Fruit fly (Drosophila melanogaster) whole organism, embryonic: ENCODE data around the gene CG13077.

Experiments used
- Awh ChIP-seq: fragments of 200-800 bp; sonication (Bioruptor generic); IDR thresholded peaks from 2 replicates; pipeline ENCODE4, ENCODE4 v1.3.6; 2022; ENCODE audit warnings: missing biosample characterization, missing genetic modification characterization
- CG10147 ChIP-seq: fragments of 200-800 bp; sonication (Bioruptor generic); optimal IDR thresholded peaks from 2 replicates; lab custom pipeline; 2019; ENCODE audit warnings: missing biosample characterization, mild to moderate bottlenecking, missing genetic modification characterization, moderate library complexity
- CG1024 ChIP-seq: fragments of 200-800 bp; sonication (Bioruptor generic); IDR thresholded peaks from 2 replicates; pipeline ENCODE4 v1.3.6; 2022; ENCODE audit warnings: missing biosample characterization, missing genetic modification characterization
- CG10267 ChIP-seq: fragments of 200-800 bp; sonication (Bioruptor generic); optimal IDR thresholded peaks from 2 replicates; lab custom pipeline; 2018; ENCODE audit warnings: missing biosample characterization, mild to moderate bottlenecking, missing genetic modification characterization, moderate library complexity
- CG10543 ChIP-seq: fragments of 200-800 bp; sonication (Bioruptor generic); optimal IDR thresholded peaks from 3 replicates; lab custom pipeline; 2017; ENCODE audit warnings: missing biosample characterization, mild to moderate bottlenecking, missing genetic modification characterization, moderate library complexity
- CG12299 ChIP-seq: fragments of 200-800 bp; sonication (Bioruptor generic); optimal IDR thresholded peaks from 2 replicates; lab custom pipeline; 2018; ENCODE audit warnings: missing biosample characterization, mild to moderate bottlenecking, missing genetic modification characterization
- CG12942 ChIP-seq: fragments of 200-800 bp; sonication (Bioruptor generic); optimal IDR thresholded peaks from 3 replicates; lab custom pipeline; 2016; ENCODE audit warnings: missing biosample characterization, missing genetic modification characterization
- CG13123 ChIP-seq: fragments of 200-800 bp; sonication (Bioruptor generic); optimal IDR thresholded peaks from 2 replicates; lab custom pipeline; 2016; ENCODE audit warnings: missing biosample characterization, missing genetic modification characterization
- CG13775 ChIP-seq: fragments of 200-800 bp; sonication (Bioruptor generic); optimal IDR thresholded peaks from 3 replicates; lab custom pipeline; 2017; ENCODE audit warnings: missing biosample characterization, mild to moderate bottlenecking, missing genetic modification characterization
- CG15011 ChIP-seq: fragments of 200-800 bp; sonication (Bioruptor generic); optimal IDR thresholded peaks from 3 replicates; lab custom pipeline; 2018; ENCODE audit warnings: missing biosample characterization, mild to moderate bottlenecking, missing genetic modification characterization
- CG17612 ChIP-seq: fragments of 200-800 bp; sonication (Bioruptor generic); IDR thresholded peaks from 2 replicates; pipeline ENCODE4 v1.3.6; 2022; ENCODE audit warnings: missing biosample characterization, missing genetic modification characterization
- CG2116 ChIP-seq: fragments of 200-800 bp; sonication (Bioruptor generic); optimal IDR thresholded peaks from 3 replicates; lab custom pipeline; 2018; ENCODE audit warnings: missing biosample characterization, mild to moderate bottlenecking, missing genetic modification characterization
- CG2678 ChIP-seq: fragments of 200-800 bp; sonication (Bioruptor generic); optimal IDR thresholded peaks from 3 replicates; lab custom pipeline; 2019; ENCODE audit warnings: missing biosample characterization, mild to moderate bottlenecking, missing genetic modification characterization, moderate library complexity
- CG2712 ChIP-seq: fragments of 200-800 bp; optimal IDR thresholded peaks from 3 replicates; lab custom pipeline; 2019; ENCODE audit warnings: missing biosample characterization, mild to moderate bottlenecking, missing genetic modification characterization, moderate library complexity
- CG30403 ChIP-seq: fragments of 200-800 bp; sonication (Bioruptor generic); optimal IDR thresholded peaks from 3 replicates; lab custom pipeline; 2016; ENCODE audit warnings: missing biosample characterization, missing genetic modification characterization
- CG31388 ChIP-seq: fragments of 200-800 bp; sonication (Bioruptor generic); optimal IDR thresholded peaks from 2 replicates; lab custom pipeline; 2016; ENCODE audit warnings: missing biosample characterization, missing genetic modification characterization
- CG32767 ChIP-seq: fragments of 200-800 bp; sonication (Bioruptor generic); IDR thresholded peaks from 2 replicates; pipeline ENCODE4 v1.3.6; 2022; ENCODE audit warnings: missing biosample characterization, missing genetic modification characterization
- CG4820 ChIP-seq: fragments of 200-800 bp; sonication (Bioruptor generic); optimal IDR thresholded peaks from 3 replicates; lab custom pipeline; 2016; ENCODE audit warnings: missing biosample characterization, missing genetic modification characterization
- CG8388 ChIP-seq: fragments of 200-800 bp; sonication (Bioruptor generic); optimal IDR thresholded peaks from 2 replicates; lab custom pipeline; 2019; ENCODE audit warnings: missing biosample characterization, mild to moderate bottlenecking, missing genetic modification characterization, moderate library complexity
- CG9609 ChIP-seq: fragments of 200-800 bp; sonication (Bioruptor generic); optimal IDR thresholded peaks from 3 replicates; lab custom pipeline; 2016; ENCODE audit warnings: missing biosample characterization, missing genetic modification characterization
- CG9727 ChIP-seq: fragments of 200-800 bp; sonication (Bioruptor generic); optimal IDR thresholded peaks from 3 replicates; lab custom pipeline; 2017; ENCODE audit warnings: missing biosample characterization, mild to moderate bottlenecking, missing genetic modification characterization
- D ChIP-seq, 2 experiments: fragments of 200-800 bp in 1 of 2; fragments of >200 bp in 1 of 2; sonication (Bioruptor generic) in 1 of 2; optimal IDR thresholded peaks; 2 replicates in 1 of 2; 3 replicates in 1 of 2; lab custom pipeline; 2017; ENCODE audit warnings: mild to moderate bottlenecking in 1 of 2, missing biosample characterization in 1 of 2, missing genetic modification characterization in 1 of 2, missing genetic modification reagents in 1 of 2
- Dfd ChIP-seq, 2 experiments: fragments of >200 bp; optimal IDR thresholded peaks; 2 replicates each; lab custom pipeline; 2017; ENCODE audit warnings: missing biosample characterization in 2 of 2, missing genetic modification characterization in 2 of 2
- Fer1 ChIP-seq: fragments of 200-800 bp; sonication (Bioruptor generic); optimal IDR thresholded peaks from 2 replicates; lab custom pipeline; 2017; ENCODE audit warnings: missing biosample characterization, mild to moderate bottlenecking, missing genetic modification characterization
- HLHmδ ChIP-seq: fragments of 200-800 bp; sonication (Bioruptor generic); optimal IDR thresholded peaks from 2 replicates; lab custom pipeline; 2018; ENCODE audit warnings: missing biosample characterization, mild to moderate bottlenecking, missing genetic modification characterization, moderate library complexity
- Med ChIP-seq: fragments of 200-800 bp; sonication (Bioruptor generic); peaks from one replicate; lab custom pipeline; 2016; ENCODE audit warnings: missing biosample characterization, missing genetic modification characterization, mild to moderate bottlenecking, inconsistent platforms, moderate library complexity
- Nf-YB ChIP-seq: fragments of 200-800 bp; sonication (Bioruptor generic); optimal IDR thresholded peaks from 3 replicates; lab custom pipeline; 2019; ENCODE audit warnings: missing biosample characterization, mild to moderate bottlenecking, missing genetic modification characterization, moderate library complexity
- Oli ChIP-seq: fragments of 200-800 bp; sonication (Bioruptor generic); optimal IDR thresholded peaks from 2 replicates; lab custom pipeline; 2018; ENCODE audit warnings: missing biosample characterization, mild to moderate bottlenecking, missing genetic modification characterization, moderate library complexity
- Rfx ChIP-seq: fragments of 200-800 bp; sonication (Bioruptor generic); IDR thresholded peaks from 2 replicates; pipeline ENCODE4 v1.3.6; 2022; ENCODE audit warnings: missing biosample characterization, missing genetic modification characterization
- Vsx1 ChIP-seq: fragments of 200-800 bp; sonication (Bioruptor generic); optimal IDR thresholded peaks from 2 replicates; lab custom pipeline; 2017; ENCODE audit warnings: missing biosample characterization, mild to moderate bottlenecking, missing genetic modification characterization, missing genetic modification reagents
- bigmax ChIP-seq: fragments of 200-800 bp; sonication (Bioruptor generic); optimal IDR thresholded peaks from 2 replicates; lab custom pipeline; 2018; ENCODE audit warnings: missing biosample characterization, mild to moderate bottlenecking, missing genetic modification characterization
- da ChIP-seq: fragments of 200-800 bp; sonication (Bioruptor generic); optimal IDR thresholded peaks from 2 replicates; lab custom pipeline; 2016; ENCODE audit warnings: missing biosample characterization, missing genetic modification characterization
- dmrt99B ChIP-seq: fragments of 200-800 bp; sonication (Bioruptor generic); optimal IDR thresholded peaks from 2 replicates; lab custom pipeline; 2018; ENCODE audit warnings: missing biosample characterization, mild to moderate bottlenecking, missing genetic modification characterization, moderate library complexity
- gcm ChIP-seq: fragments of 200-800 bp; sonication (Bioruptor generic); optimal IDR thresholded peaks from 2 replicates; lab custom pipeline; 2019; ENCODE audit warnings: missing biosample characterization, mild to moderate bottlenecking, missing genetic modification characterization, moderate library complexity
- gsb-n ChIP-seq: fragments of 200-800 bp; sonication (Bioruptor generic); optimal IDR thresholded peaks from 3 replicates; lab custom pipeline; 2018; ENCODE audit warnings: missing biosample characterization, mild to moderate bottlenecking, missing genetic modification characterization
- h ChIP-seq: fragments of >200 bp; optimal IDR thresholded peaks from 2 replicates; lab custom pipeline; 2017
- klu ChIP-seq: fragments of 200-800 bp; sonication (Bioruptor generic); IDR thresholded peaks from 2 replicates; pipeline ENCODE4 v1.3.6; 2022; ENCODE audit warnings: missing biosample characterization, missing genetic modification characterization
- lmd ChIP-seq: fragments of 200-800 bp; sonication (Bioruptor generic); IDR thresholded peaks from 2 replicates; pipeline ENCODE4 v1.3.6; 2022; ENCODE audit warnings: missing biosample characterization, missing genetic modification characterization
- lov ChIP-seq, 2 experiments: fragments of 200-800 bp in 1 of 2; fragments of >200 bp in 1 of 2; sonication (Bioruptor generic) in 1 of 2; IDR thresholded peaks in 1 of 2; optimal IDR thresholded peaks in 1 of 2; 2 replicates in 1 of 2; 3 replicates in 1 of 2; pipeline versions ENCODE4 v1.3.6 to Lab custom; 2017 to 2022; ENCODE audit warnings: missing biosample characterization in 1 of 2, missing genetic modification characterization in 1 of 2
- maf-S ChIP-seq: fragments of 200-800 bp; sonication (Bioruptor generic); optimal IDR thresholded peaks from 2 replicates; lab custom pipeline; 2016; ENCODE audit warnings: missing biosample characterization, missing genetic modification characterization
- nerfin-2 ChIP-seq: fragments of 200-800 bp; sonication (Bioruptor generic); IDR thresholded peaks from 2 replicates; pipeline ENCODE4 v1.3.6; 2022; ENCODE audit warnings: missing biosample characterization, missing genetic modification characterization; ENCODE audit not compliant: partially characterized antibody
- pfk ChIP-seq: fragments of 200-800 bp; sonication (Bioruptor generic); optimal IDR thresholded peaks from 2 replicates; lab custom pipeline; 2018; ENCODE audit warnings: missing biosample characterization, mild to moderate bottlenecking, missing genetic modification characterization, moderate library complexity
- sc ChIP-seq, 3 experiments: fragments of >200 bp in 2 of 3; fragments of 200-800 bp in 1 of 3; sonication (Bioruptor generic) in 1 of 3; optimal IDR thresholded peaks; 2 replicates in 2 of 3; 3 replicates in 1 of 3; lab custom pipeline; 2017; ENCODE audit warnings: mild to moderate bottlenecking in 1 of 3, missing biosample characterization in 1 of 3, missing genetic modification characterization in 1 of 3, missing genetic modification reagents in 1 of 3
- stc ChIP-seq: fragments of 200-800 bp; sonication (Bioruptor generic); IDR thresholded peaks from 2 replicates; pipeline ENCODE4 v1.3.6; 2022; ENCODE audit warnings: missing biosample characterization, missing genetic modification characterization
- sug ChIP-seq: fragments of 200-800 bp; optimal IDR thresholded peaks from 2 replicates; lab custom pipeline; 2019; ENCODE audit warnings: missing biosample characterization, mild to moderate bottlenecking, missing genetic modification characterization, moderate library complexity
- tin ChIP-seq: fragments of 200-800 bp; sonication (Bioruptor generic); optimal IDR thresholded peaks from 3 replicates; lab custom pipeline; 2016; ENCODE audit warnings: missing biosample characterization, missing genetic modification characterization
- tll ChIP-seq, 2 experiments: fragments of 200-800 bp in 1 of 2; fragments of >200 bp in 1 of 2; sonication (Bioruptor generic) in 1 of 2; optimal IDR thresholded peaks; 2 replicates each; lab custom pipeline; 2017 to 2019; ENCODE audit warnings: missing biosample characterization in 2 of 2, missing genetic modification characterization in 2 of 2, mild to moderate bottlenecking in 1 of 2, moderate library complexity in 1 of 2

CG13077 gene

dm6 chr2L:19572496-19573317, 7.0 kb downstream of the CG13077 start (continued):
- TF ChIP-seq CG2116 (GFP tag; lab: Kevin White, UChicago): peak; percentile 16
- TF ChIP-seq h (lab: Kevin White, UChicago): no peak
- peak; percentile 72 for TF ChIP-seq CG9727
- peak; percentile 52 for TF ChIP-seq CG10543 (GFP tag; lab: Kevin White, UChicago)
- peak; percentile 17 for TF ChIP-seq maf-S (GFP tag; lab: Kevin White, UChicago)
- TF ChIP-seq nerfin-2: no peak
- peak; percentile 63 for TF ChIP-seq HLHmδ
- TF ChIP-seq sc (optimal IDR thresholded peaks at IDR 0.05; lab: Kevin White, UChicago): no peak
- no peak for TF ChIP-seq sc (GFP tag; optimal IDR thresholded peaks at IDR 0.05; lab: Kevin White, UChicago)
- peak; percentile 53 for TF ChIP-seq CG10267 (tag; lab: Kevin White, UChicago)
- TF ChIP-seq CG12942 (GFP tag; lab: Kevin White, UChicago): peak; percentile 28
- peak; percentile 67 for TF ChIP-seq gcm (GFP tag; lab: Kevin White, UChicago)
- peak; percentile 79 for TF ChIP-seq dmrt99B (tag; lab: Kevin White, UChicago)
- peak; percentile 85 for TF ChIP-seq CG2678 (tag; lab: Kevin White, UChicago)
- TF ChIP-seq sug: peak; percentile 45
- TF ChIP-seq CG10147: peak; percentile 57
- no peak for TF ChIP-seq D (optimal IDR thresholded peaks at IDR 0.05; lab: Kevin White, UChicago)
- TF ChIP-seq D (GFP tag; optimal IDR thresholded peaks at IDR 0.05; lab: Kevin White, UChicago): peak; percentile 44
- TF ChIP-seq CG31388 (GFP tag; lab: Kevin White, UChicago): no peak
- peak; percentile 73 for TF ChIP-seq Med (GFP tag; lab: Kevin White, UChicago)
- peak; percentile 72 for TF ChIP-seq CG2712 (tag; lab: Kevin White, UChicago)
- TF ChIP-seq tll (GFP tag; optimal IDR thresholded peaks at IDR 0.05; lab: Kevin White, UChicago): no peak
- TF ChIP-seq CG13775 (GFP tag; lab: Kevin White, UChicago): peak; percentile 74
- no peak for TF ChIP-seq bigmax (GFP tag; lab: Kevin White, UChicago)
- TF ChIP-seq CG30403 (GFP tag; lab: Kevin White, UChicago): peak; percentile 69
- peak; percentile 63 for TF ChIP-seq Oli (tag; lab: Kevin White, UChicago)
- peak; percentile 47 for TF ChIP-seq CG9609 (GFP tag; lab: Kevin White, UChicago)
- peak; percentile 14 for TF ChIP-seq CG13123
- TF ChIP-seq CG12299 (tag; lab: Kevin White, UChicago): peak; percentile 66
- TF ChIP-seq lmd (GFP tag; lab: Robert Waterston, UW): peak; percentile 52
- TF ChIP-seq CG4820 (GFP tag; lab: Kevin White, UChicago): peak; percentile 24
- peak; percentile 31; the same call in 1 of the 2 replicates for TF ChIP-seq CG17612 (GFP tag; lab: Robert Waterston, UW)
- peak; percentile 51 for TF ChIP-seq tin (GFP tag; lab: Kevin White, UChicago)
- TF ChIP-seq da (GFP tag; lab: Kevin White, UChicago): no peak
- no peak for TF ChIP-seq Dfd (GFP tag; optimal IDR thresholded peaks at IDR 0.05; lab: Kevin White, UChicago)
- TF ChIP-seq Nf-YB (GFP tag; lab: Kevin White, UChicago): peak; percentile 52
- TF ChIP-seq CG32767 (GFP tag; lab: Robert Waterston, UW): peak; percentile 26; the same call in 1 of the 2 replicates
- TF ChIP-seq CG15011 (GFP tag; lab: Kevin White, UChicago): peak; percentile 64
- TF ChIP-seq gsb-n: peak; percentile 60
- TF ChIP-seq klu (GFP tag; lab: Robert Waterston, UW): no peak
- TF ChIP-seq CG1024 (GFP tag; lab: Robert Waterston, UW): no peak
- TF ChIP-seq Vsx1 (GFP tag; lab: Kevin White, UChicago): peak; percentile 36
- TF ChIP-seq Awh (GFP tag; lab: Robert Waterston, UW): no peak
- peak; percentile 69 for TF ChIP-seq Rfx (GFP tag; lab: Robert Waterston, UW)
- TF ChIP-seq CG8388 (GFP tag; lab: Kevin White, UChicago): peak; percentile 53
- TF ChIP-seq lov (optimal IDR thresholded peaks at IDR 0.05; lab: Kevin White, UChicago): no peak
- no peak for TF ChIP-seq lov (GFP tag; IDR thresholded peaks at IDR 0.05; lab: Robert Waterston, UW)
- TF ChIP-seq pfk (GFP tag; lab: Kevin White, UChicago): peak; percentile 60
- TF ChIP-seq stc (GFP tag; lab: Robert Waterston, UW): no peak
- peak; percentile 84 for TF ChIP-seq Fer1 (GFP tag; lab: Kevin White, UChicago)
